Worm (Caenorhabditis elegans): ENCODE results near the gene lmd-4.
"Not testable (repeated sequence)": the region's sequence is repeated elsewhere in the genome, so short reads cannot be mapped to it uniquely, and the experiment has no call there.

- TF ChIP-seq sea-2 (GFP tag; IDR thresholded peaks at IDR 0.05); hmg-1.2 (GFP tag; IDR thresholded peaks at IDR 0.05); nhr-90 (tag; optimal IDR thresholded peaks at IDR 0.05); F10E7.11 (tag; optimal IDR thresholded peaks at IDR 0.05); ceh-58 (GFP tag; IDR thresholded peaks at IDR 0.05); zfh-2 (GFP tag; conservative IDR thresholded peaks at IDR 0.05); B0019.2 (GFP tag; conservative IDR thresholded peaks at IDR 0.05); rpc-1 (optimal IDR thresholded peaks at IDR 0.05); rpc-1 (tag; optimal IDR thresholded peaks at IDR 0.05): not testable (repeated sequence)
These were observed 16.3 kb downstream of the lmd-4 start, which contains the start of gene F07G11.2 for ce11 chrV:7304506-7304905.

All from whole organism, young adult.